Worm (Caenorhabditis elegans): ENCODE results near the gene slc-5A12.
A peak's percentile ranks its signal among the peaks of the same experiment; 100 is the strongest.

Gene slc-5A12

DNA sequence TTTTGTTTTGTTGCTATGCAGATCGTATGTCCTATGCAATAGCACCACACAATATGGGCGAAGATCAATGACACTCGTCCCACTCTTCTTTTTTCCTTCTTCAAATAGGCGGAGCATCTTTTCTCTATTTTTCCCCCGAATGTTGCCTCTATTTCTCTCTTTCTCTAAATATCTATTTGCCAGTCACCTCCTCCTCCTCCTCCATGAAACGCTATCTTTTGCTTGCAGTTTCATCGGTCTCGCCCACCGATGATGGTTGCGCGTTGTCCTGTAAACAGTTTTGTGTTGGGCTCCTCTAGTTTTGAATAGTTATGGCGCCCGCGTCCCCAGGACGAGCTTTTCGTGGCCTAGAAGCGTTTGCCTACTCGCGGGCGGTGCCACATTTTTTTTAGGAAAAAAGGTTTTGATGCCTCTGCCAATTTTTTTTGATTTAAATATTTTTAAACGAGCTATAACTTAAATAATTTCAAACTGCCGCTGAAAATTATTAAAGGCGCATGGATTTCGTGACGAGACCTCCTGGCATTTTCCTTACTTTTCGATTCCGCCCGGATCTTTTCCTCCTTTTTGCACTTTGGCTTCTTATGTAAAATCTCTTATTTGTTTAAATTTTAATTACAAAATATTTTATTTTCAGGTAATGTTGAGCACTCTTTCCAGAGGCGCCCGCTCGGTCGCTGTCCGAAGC, 15.5 kb downstream of the slc-5A12 start, which contains the start of gene gdh-1 (continued):
- peak; percentile 2 for TF ChIP-seq egl-5 (tag; optimal IDR thresholded peaks at IDR 0.05)
- TF ChIP-seq lsy-12 (tag; optimal IDR thresholded peaks at IDR 0.05) = no peak
- no peak for TF ChIP-seq nhr-76 (tag; optimal IDR thresholded peaks at IDR 0.05)
- no peak for TF ChIP-seq zag-1 (tag; optimal IDR thresholded peaks at IDR 0.05)
- no peak for TF ChIP-seq sea-2 (GFP tag; optimal IDR thresholded peaks at IDR 0.05)
- TF ChIP-seq nhr-43 (tag; optimal IDR thresholded peaks at IDR 0.05; ENCODE audit: poor library complexity, severe bottlenecking) = peak; percentile 46
- no peak for TF ChIP-seq hmg-11 (tag; optimal IDR thresholded peaks at IDR 0.05)
- TF ChIP-seq lin-15B (tag; optimal IDR thresholded peaks at IDR 0.05) = no peak
- peak; percentile 44 for TF ChIP-seq nfya-1 (tag; optimal IDR thresholded peaks at IDR 0.05; ENCODE audit: insufficient read depth)
- TF ChIP-seq ZK546.5 (tag; optimal IDR thresholded peaks at IDR 0.05) = no peak
- peak; percentile 62 for TF ChIP-seq ama-1 (optimal IDR thresholded peaks at IDR 0.05)
- no peak for TF ChIP-seq daf-12 (tag; optimal IDR thresholded peaks at IDR 0.05)
- TF ChIP-seq tbx-2 (tag; optimal IDR thresholded peaks at IDR 0.05) = no peak
- TF ChIP-seq ztf-4 (tag; optimal IDR thresholded peaks at IDR 0.05) = no peak

DNA sequence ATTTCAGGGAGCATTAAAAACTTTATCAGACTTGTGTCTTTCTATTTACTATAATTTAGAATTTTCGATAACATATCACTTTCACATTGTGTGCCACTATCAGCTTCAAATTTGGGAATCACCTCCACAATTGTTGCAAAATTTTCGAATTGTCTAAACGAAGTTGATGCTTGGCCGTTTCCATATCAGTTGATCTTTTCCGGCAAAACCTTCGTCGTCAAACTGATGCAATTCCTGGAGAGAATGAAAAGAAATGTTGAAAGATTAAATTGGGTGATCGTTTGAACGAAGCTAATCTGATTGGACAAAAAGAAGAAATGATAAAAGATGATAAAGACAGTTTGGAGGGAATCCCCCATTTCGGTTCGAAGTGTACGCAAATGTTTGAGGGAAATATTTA, 18.4 kb downstream of the slc-5A12 start:
- TF ChIP-seq nhr-23 (tag; optimal IDR thresholded peaks at IDR 0.05) = peak; percentile 47
- peak; percentile 38 for TF ChIP-seq lsy-12 (tag; optimal IDR thresholded peaks at IDR 0.05)
- TF ChIP-seq R02D3.7 (tag; optimal IDR thresholded peaks at IDR 0.05) = peak; percentile 31
- TF ChIP-seq eor-1 (tag; optimal IDR thresholded peaks at IDR 0.05) = no peak
- peak; percentile 34 for TF ChIP-seq ztf-4 (tag; optimal IDR thresholded peaks at IDR 0.05)
- TF ChIP-seq pqm-1 (tag; optimal IDR thresholded peaks at IDR 0.05) = peak; percentile 75
- TF ChIP-seq ztf-11 (tag; optimal IDR thresholded peaks at IDR 0.05) = no peak
- no peak for TF ChIP-seq lin-39 (tag; optimal IDR thresholded peaks at IDR 0.05)
- no peak for TF ChIP-seq unc-39 (tag; optimal IDR thresholded peaks at IDR 0.05)
- no peak for TF ChIP-seq aly-2 (tag; optimal IDR thresholded peaks at IDR 0.05)
- no peak for TF ChIP-seq ceh-28 (tag; optimal IDR thresholded peaks at IDR 0.05)
- TF ChIP-seq ama-1 (optimal IDR thresholded peaks at IDR 0.05) = peak; percentile 94
- peak; percentile 67 for TF ChIP-seq nhr-43 (tag; optimal IDR thresholded peaks at IDR 0.05; ENCODE audit: poor library complexity, severe bottlenecking)
- peak; percentile 98 for TF ChIP-seq elt-2 (tag; optimal IDR thresholded peaks at IDR 0.05)
- TF ChIP-seq unc-62 (GFP tag; optimal IDR thresholded peaks at IDR 0.05) = no peak
- no peak for TF ChIP-seq nhr-28 (tag; optimal IDR thresholded peaks at IDR 0.05)
- no peak for TF ChIP-seq hmg-11 (tag; optimal IDR thresholded peaks at IDR 0.05)
- no peak for TF ChIP-seq daf-12 (tag; optimal IDR thresholded peaks at IDR 0.05)
- TF ChIP-seq egl-5 (tag; optimal IDR thresholded peaks at IDR 0.05) = no peak
- no peak for TF ChIP-seq nhr-67 (tag; optimal IDR thresholded peaks at IDR 0.05)
- TF ChIP-seq ZK546.5 (tag; optimal IDR thresholded peaks at IDR 0.05) = no peak
- TF ChIP-seq mdl-1 (tag; optimal IDR thresholded peaks at IDR 0.05) = peak; percentile 24
- peak; percentile 67 for TF ChIP-seq fos-1 (tag; optimal IDR thresholded peaks at IDR 0.05)
- no peak for TF ChIP-seq ceh-9 (tag; optimal IDR thresholded peaks at IDR 0.05)
- no peak for TF ChIP-seq tbx-2 (tag; optimal IDR thresholded peaks at IDR 0.05)
- peak; percentile 43 for TF ChIP-seq nfya-1 (tag; optimal IDR thresholded peaks at IDR 0.05; ENCODE audit: insufficient read depth)
- TF ChIP-seq jun-1 (tag; optimal IDR thresholded peaks at IDR 0.05) = peak; percentile 76
- no peak for TF ChIP-seq fkh-10 (GFP tag; optimal IDR thresholded peaks at IDR 0.05)
- peak; percentile 3 for TF ChIP-seq egl-27 (tag; optimal IDR thresholded peaks at IDR 0.05)
- no peak for TF ChIP-seq nhr-76 (tag; optimal IDR thresholded peaks at IDR 0.05)
- TF ChIP-seq sea-2 (GFP tag; optimal IDR thresholded peaks at IDR 0.05) = no peak
- TF ChIP-seq zag-1 (tag; optimal IDR thresholded peaks at IDR 0.05) = no peak
- TF ChIP-seq nhr-11 (tag; optimal IDR thresholded peaks at IDR 0.05) = no peak
- no peak for TF ChIP-seq nhr-237 (tag; optimal IDR thresholded peaks at IDR 0.05)
- no peak for TF ChIP-seq mml-1 (tag; optimal IDR thresholded peaks at IDR 0.05)
- no peak for TF ChIP-seq nhr-77 (tag; optimal IDR thresholded peaks at IDR 0.05)
- TF ChIP-seq ceh-82 (tag; optimal IDR thresholded peaks at IDR 0.05) = no peak
- TF ChIP-seq ceh-16 (tag; optimal IDR thresholded peaks at IDR 0.05) = no peak
- no peak for TF ChIP-seq snpc-4 (tag; optimal IDR thresholded peaks at IDR 0.05)
- TF ChIP-seq nhr-12 (tag; optimal IDR thresholded peaks at IDR 0.05) = no peak
- peak; percentile 81 for TF ChIP-seq nhr-25 (tag; optimal IDR thresholded peaks at IDR 0.05)
- peak; percentile 34 for TF ChIP-seq pha-4 (tag; optimal IDR thresholded peaks at IDR 0.05)
- no peak for TF ChIP-seq elt-3 (tag; optimal IDR thresholded peaks at IDR 0.05)
- TF ChIP-seq elt-1 (tag; optimal IDR thresholded peaks at IDR 0.05) = no peak
- TF ChIP-seq lin-15B (tag; optimal IDR thresholded peaks at IDR 0.05) = no peak
- no peak for TF ChIP-seq fkh-2 (tag; optimal IDR thresholded peaks at IDR 0.05)
- no peak for TF ChIP-seq skn-1 (tag; optimal IDR thresholded peaks at IDR 0.05)

Data from whole organism, L3 larva.